Worm (Caenorhabditis elegans) whole organism, L3 larva: Measurements from ENCODE around the gene R04B5.5.

Experiments used
- ceh-82 ChIP-seq: fragments of 150-350 bp; optimal IDR thresholded peaks from 2 replicates; lab custom pipeline; 2014; ENCODE audit warnings: missing biosample characterization, missing genetic modification characterization
- elt-3 ChIP-seq, 3 experiments: fragments of 150-350 bp in 1 of 3; sonication (generic microtip) in 2 of 3; optimal IDR thresholded peaks; 2 replicates in 2 of 3; 4 replicates in 1 of 3; lab custom pipeline; 2014 to 2017; ENCODE audit warnings: missing biosample characterization in 3 of 3, missing genetic modification characterization in 3 of 3
- pqm-1 ChIP-seq: fragments of 150-350 bp; optimal IDR thresholded peaks from 2 replicates; lab custom pipeline; 2017; ENCODE audit warnings: missing biosample characterization, missing genetic modification characterization, inconsistent platforms
- ztf-4 ChIP-seq: fragments of 150-350 bp; optimal IDR thresholded peaks from 2 replicates; lab custom pipeline; 2014; ENCODE audit warnings: missing biosample characterization, missing genetic modification characterization

DNA sequence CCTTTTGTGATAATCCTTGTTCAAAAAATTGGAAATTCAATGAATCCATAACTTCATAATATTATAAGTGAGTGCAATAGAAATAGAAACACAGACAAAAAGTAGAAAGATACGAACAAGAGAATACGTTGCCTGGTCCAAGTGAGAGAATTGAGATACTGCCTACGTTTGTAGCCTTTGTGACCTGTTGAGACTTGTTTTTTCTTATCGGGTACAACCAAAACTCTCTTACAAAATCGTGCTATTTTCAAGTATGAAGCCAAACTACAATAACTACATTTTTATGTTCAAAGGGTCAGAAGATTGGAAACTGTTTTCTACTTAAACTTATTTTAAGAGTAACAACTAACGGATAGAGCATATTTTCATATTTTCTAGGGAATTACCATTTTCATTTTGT, 5.6 kb upstream of the R04B5.5 start, which contains the start of gene nhr-205:
- TF ChIP-seq elt-3 (tag; optimal IDR thresholded peaks at IDR 0.05; lab: Kevin White, UChicago) (no peak), ztf-4 (tag; lab: Kevin White, UChicago) (no peak), pqm-1 (no peak), ceh-82 (no peak)
